Worm (Caenorhabditis elegans) whole organism, L4/young adult: ENCODE results near the gene fbxa-209.

Experiments used
- W03F9.2 ChIP-seq: fragments of 150-350 bp; optimal IDR thresholded peaks from 2 replicates; lab custom pipeline; 2014; ENCODE audit warnings: missing biosample characterization, missing genetic modification characterization
- him-1 ChIP-seq: sonication (generic microtip); optimal IDR thresholded peaks from 2 replicates; lab custom pipeline; 2016; ENCODE audit warnings: missing genotype, missing genetic modification reagents, missing genetic modification characterization, missing compliant biosample characterization

DNA sequence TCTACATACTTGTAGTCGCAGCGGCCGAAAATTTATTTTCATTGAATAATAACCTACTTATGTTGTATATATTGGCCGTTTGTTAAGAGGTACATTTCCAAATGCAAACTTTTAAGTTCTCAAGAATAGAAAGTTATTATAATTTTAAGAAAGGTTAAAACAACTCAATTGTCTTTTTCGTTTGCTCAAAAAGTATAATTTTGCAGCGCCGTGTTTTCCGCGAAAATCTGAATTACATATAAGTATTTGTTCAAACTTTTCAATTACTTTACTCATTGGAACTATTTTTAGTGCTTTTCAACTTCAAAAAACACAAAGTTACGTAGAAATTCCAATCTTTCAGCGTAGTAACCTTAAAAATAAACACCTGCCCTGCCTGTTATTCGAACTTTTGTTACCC lies 18.6 kb upstream of the fbxa-209 start, which contains the start of gene srh-239:
- TF ChIP-seq W03F9.2 (no peak), him-1 (no peak)
